Fruit fly (Drosophila melanogaster) S2 (cell line): Measurements from ENCODE around the gene CG3558.

Source experiments
- CG8478 ChIP-seq: fragments of >200 bp; optimal IDR thresholded peaks from 2 replicates; lab custom pipeline; 2018
- CTCF ChIP-seq, 2 experiments: fragments of >200 bp; optimal IDR thresholded peaks; 2 replicates each; lab custom pipeline; 2018

DNA sequence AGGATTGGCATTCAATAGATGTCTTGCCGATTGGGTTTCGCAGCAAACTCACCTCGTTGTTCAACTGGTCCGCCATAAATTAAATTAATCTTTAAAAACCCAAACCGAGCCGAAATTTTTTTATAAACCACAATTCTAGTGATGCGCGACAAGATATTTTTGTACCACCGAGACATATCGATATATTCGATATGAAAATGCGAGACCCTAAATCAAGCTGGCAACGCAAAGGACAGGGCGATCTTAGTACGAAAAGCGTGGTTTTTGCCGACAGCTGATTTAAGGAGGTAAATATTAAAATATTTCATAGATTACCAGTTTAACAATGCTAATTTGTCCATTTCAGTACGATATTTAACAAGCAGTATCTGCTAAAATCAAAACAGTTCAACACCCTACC, 36.3 kb downstream of the CG3558 start, which contains the start of the genes Sf3b2 and CG17219:
- TF ChIP-seq CG8478 (lab: Kevin White, UChicago) (no peak), CTCF (optimal IDR thresholded peaks at IDR 0.05; lab: Kevin White, UChicago) (no peak)
